Worm (Caenorhabditis elegans): ENCODE results near the gene F44E2.10.

DNA sequence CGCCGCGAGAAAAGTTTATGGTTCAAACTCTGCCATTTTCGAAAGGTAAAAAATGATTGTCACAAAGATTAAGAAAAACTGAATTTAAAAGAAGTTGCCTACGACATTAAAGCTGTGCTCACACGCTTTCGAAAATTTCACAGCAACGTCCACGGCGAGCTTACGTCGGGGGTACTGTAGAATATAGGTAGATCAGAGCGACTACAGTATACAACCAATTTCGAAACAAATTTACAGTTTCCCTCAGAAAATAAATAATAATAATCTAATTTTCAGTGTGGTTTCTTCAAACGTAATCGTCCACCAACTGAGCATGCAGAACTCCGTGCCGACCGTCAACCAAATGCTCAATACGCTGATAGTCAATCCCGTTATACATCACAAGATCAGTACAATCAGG, 6.4 kb downstream of the F44E2.10 start:
- TF ChIP-seq T20F7.1 (GFP tag; optimal IDR thresholded peaks at IDR 0.05) (no peak), madf-9 (GFP tag; conservative IDR thresholded peaks at IDR 0.05) (no peak), hlh-30 (tag; optimal IDR thresholded peaks at IDR 0.05; ENCODE audit: insufficient read depth) (no peak), ceh-44 (GFP tag; IDR thresholded peaks at IDR 0.05) (no peak), nhr-237 (tag; optimal IDR thresholded peaks at IDR 0.05) (no peak), nhr-25 (tag; optimal IDR thresholded peaks at IDR 0.05; ENCODE audit: borderline replicate concordance, insufficient read depth) (no peak), mes-2 (tag; optimal IDR thresholded peaks at IDR 0.05; ENCODE audit: poor library complexity, severe bottlenecking) (no peak), ama-1 (optimal IDR thresholded peaks at IDR 0.05) (no peak)
